Worm (Caenorhabditis elegans) whole organism, late embryonic: ENCODE data around the gene etc-1.

ENCODE experiments used
- lin-11 ChIP-seq: fragments of 200-800 bp; sonication (Bioruptor generic); optimal IDR thresholded peaks from 2 replicates; lab custom pipeline; 2018; ENCODE audit warnings: mild to moderate bottlenecking, missing genetic modification characterization, missing compliant biosample characterization
- tbx-7 ChIP-seq: sonication (generic microtip); optimal IDR thresholded peaks from 2 replicates; lab custom pipeline; 2016; ENCODE audit warnings: missing genotype, missing genetic modification characterization, missing compliant biosample characterization
- ztf-16 ChIP-seq: sonication (generic microtip); optimal IDR thresholded peaks from 2 replicates; lab custom pipeline; 2017; ENCODE audit warnings: missing genetic modification characterization, missing compliant biosample characterization

- TF ChIP-seq lin-11 (no peak), tbx-7 (tag; lab: Kevin White, UChicago) (no peak), ztf-16 (tag; lab: Kevin White, UChicago) (no peak)
These were observed 5.8 kb upstream of the etc-1 start, which contains the start of gene atg-10 for ce11 chrII:8658835-8659234.
